Worm (Caenorhabditis elegans) whole organism, L2 larva: ENCODE measurements around the gene clec-71.

ENCODE experiments used
- C34F6.9 ChIP-seq: fragments of 150-350 bp; optimal IDR thresholded peaks from 2 replicates; lab custom pipeline; 2014; ENCODE audit warnings: missing biosample characterization, missing genetic modification characterization
- F13H6.1 ChIP-seq: sonication (generic microtip); optimal IDR thresholded peaks from 2 replicates; lab custom pipeline; 2016; ENCODE audit warnings: missing genetic modification characterization, missing compliant biosample characterization
- R02D3.7 ChIP-seq: fragments of 150-350 bp; optimal IDR thresholded peaks from 2 replicates; lab custom pipeline; 2014; ENCODE audit warnings: missing biosample characterization, missing genetic modification characterization
- Y55F3AM.14 ChIP-seq: fragments of 200-800 bp; sonication (Bioruptor generic); optimal IDR thresholded peaks from 2 replicates; lab custom pipeline; 2018; ENCODE audit warnings: mild to moderate bottlenecking, missing genetic modification characterization, missing compliant biosample characterization
- ama-1 ChIP-seq: fragments of 150-350 bp; optimal IDR thresholded peaks from 2 replicates; lab custom pipeline; 2018; ENCODE audit warnings: inconsistent platforms
- blmp-1 ChIP-seq: sonication (generic microtip); optimal IDR thresholded peaks from 2 replicates; lab custom pipeline; 2017; ENCODE audit warnings: missing genetic modification characterization, mild to moderate bottlenecking, missing compliant biosample characterization, antibody characterized with exemption, moderate library complexity; ENCODE audit not compliant: insufficient read depth
- ceh-16 ChIP-seq: fragments of 150-350 bp; optimal IDR thresholded peaks from 2 replicates; lab custom pipeline; 2014; ENCODE audit warnings: missing biosample characterization, missing genetic modification characterization
- ceh-82 ChIP-seq: fragments of 150-350 bp; optimal IDR thresholded peaks from 2 replicates; lab custom pipeline; 2014; ENCODE audit warnings: missing biosample characterization, missing genetic modification characterization
- dmd-4 ChIP-seq: sonication (generic microtip); optimal IDR thresholded peaks from 2 replicates; lab custom pipeline; 2017; ENCODE audit warnings: missing biosample characterization, missing genetic modification characterization
- elt-1 ChIP-seq: fragments of 150-350 bp; optimal IDR thresholded peaks from 2 replicates; lab custom pipeline; 2014; ENCODE audit warnings: missing biosample characterization, missing genetic modification characterization
- elt-3 ChIP-seq: sonication (generic microtip); optimal IDR thresholded peaks from 2 replicates; lab custom pipeline; 2017; ENCODE audit warnings: missing biosample characterization, missing genetic modification characterization
- fos-1 ChIP-seq: fragments of 150-350 bp; optimal IDR thresholded peaks from 2 replicates; lab custom pipeline; 2014; ENCODE audit warnings: missing biosample characterization, missing genetic modification characterization
- gmeb-1 ChIP-seq: fragments of 150-350 bp; optimal IDR thresholded peaks from 2 replicates; lab custom pipeline; 2014; ENCODE audit warnings: missing biosample characterization, missing genetic modification characterization
- lin-11 ChIP-seq: fragments of 150-350 bp; sonication (generic microtip); optimal IDR thresholded peaks from 2 replicates; lab custom pipeline; 2014; ENCODE audit warnings: missing biosample characterization, missing genetic modification characterization, inconsistent platforms, mixed read lengths
- lin-13 ChIP-seq: fragments of 150-350 bp; optimal IDR thresholded peaks from 2 replicates; lab custom pipeline; 2014; ENCODE audit warnings: missing biosample characterization, missing genetic modification reagents, missing genetic modification characterization
- lin-39 ChIP-seq: fragments of 150-350 bp; optimal IDR thresholded peaks from 2 replicates; lab custom pipeline; 2014; ENCODE audit warnings: missing biosample characterization, missing genetic modification reagents, missing genetic modification characterization
- lsy-2 ChIP-seq, 2 experiments: fragments of 150-350 bp in 1 of 2; sonication (generic microtip) in 1 of 2; optimal IDR thresholded peaks; 2 replicates each; lab custom pipeline; 2014 to 2017; ENCODE audit warnings: missing biosample characterization in 2 of 2, missing genetic modification characterization in 2 of 2
- mab-5 ChIP-seq: fragments of 150-350 bp; optimal IDR thresholded peaks from 2 replicates; lab custom pipeline; 2014; ENCODE audit warnings: missing biosample characterization, missing genetic modification characterization
- mbf-1 ChIP-seq: sonication (generic microtip); optimal IDR thresholded peaks from 2 replicates; lab custom pipeline; 2017; ENCODE audit warnings: missing biosample characterization, missing genetic modification characterization
- mdl-1 ChIP-seq, 2 experiments: fragments of 150-350 bp in 1 of 2; sonication (generic microtip) in 1 of 2; optimal IDR thresholded peaks; 2 replicates each; lab custom pipeline; 2017; ENCODE audit warnings: missing biosample characterization in 2 of 2, missing genetic modification characterization in 2 of 2
- nhr-10 ChIP-seq: sonication (generic microtip); optimal IDR thresholded peaks from 2 replicates; lab custom pipeline; 2017; ENCODE audit warnings: missing biosample characterization, missing genetic modification characterization
- nhr-11 ChIP-seq: fragments of 150-350 bp; optimal IDR thresholded peaks from 2 replicates; lab custom pipeline; 2014; ENCODE audit warnings: missing biosample characterization, missing genetic modification characterization
- nhr-12 ChIP-seq: fragments of 150-350 bp; optimal IDR thresholded peaks from 2 replicates; lab custom pipeline; 2014; ENCODE audit warnings: missing biosample characterization, missing genetic modification characterization
- nhr-23 ChIP-seq: fragments of 150-350 bp; optimal IDR thresholded peaks from 2 replicates; lab custom pipeline; 2014; ENCODE audit warnings: missing biosample characterization, missing genetic modification reagents, missing genetic modification characterization
- nhr-237 ChIP-seq: fragments of 150-350 bp; optimal IDR thresholded peaks from 2 replicates; lab custom pipeline; 2014; ENCODE audit warnings: missing biosample characterization, missing genetic modification characterization
- nhr-25 ChIP-seq: fragments of 150-350 bp; sonication (generic microtip); optimal IDR thresholded peaks from 3 replicates; lab custom pipeline; 2014; ENCODE audit warnings: missing biosample characterization, missing genetic modification characterization
- nhr-6 ChIP-seq: fragments of 150-350 bp; optimal IDR thresholded peaks from 2 replicates; lab custom pipeline; 2014; ENCODE audit warnings: missing biosample characterization, missing genetic modification characterization
- peb-1 ChIP-seq: fragments of 150-350 bp; optimal IDR thresholded peaks from 2 replicates; lab custom pipeline; 2014; ENCODE audit warnings: missing biosample characterization, missing genetic modification characterization
- sem-4 ChIP-seq: fragments of 150-350 bp; optimal IDR thresholded peaks from 2 replicates; lab custom pipeline; 2014; ENCODE audit warnings: missing biosample characterization, missing genetic modification reagents, missing genetic modification characterization
- skn-1 ChIP-seq: sonication (generic microtip); optimal IDR thresholded peaks from 2 replicates; lab custom pipeline; 2017; ENCODE audit warnings: missing biosample characterization, missing genetic modification characterization
- sma-3 ChIP-seq: sonication (generic microtip); optimal IDR thresholded peaks from 2 replicates; lab custom pipeline; 2016; ENCODE audit warnings: missing genetic modification reagents, missing genetic modification characterization, missing compliant biosample characterization
- sma-9 ChIP-seq, 2 experiments: fragments of 150-350 bp in 1 of 2; sonication (generic microtip) in 1 of 2; optimal IDR thresholded peaks; 2 replicates each; lab custom pipeline; 2014 to 2016; ENCODE audit warnings: missing genetic modification characterization in 2 of 2, mild to moderate bottlenecking in 1 of 2, missing biosample characterization in 1 of 2, missing compliant biosample characterization in 1 of 2, missing genetic modification reagents in 1 of 2, moderate library complexity in 1 of 2
- snpc-4 ChIP-seq: fragments of 150-350 bp; optimal IDR thresholded peaks from 2 replicates; lab custom pipeline; 2014; ENCODE audit warnings: missing biosample characterization, missing genetic modification characterization
- unc-39 ChIP-seq: fragments of 150-350 bp; optimal IDR thresholded peaks from 2 replicates; lab custom pipeline; 2014; ENCODE audit warnings: missing biosample characterization, missing genetic modification characterization
- unc-62 ChIP-seq: fragments of 150-350 bp; optimal IDR thresholded peaks from 2 replicates; lab custom pipeline; 2014; ENCODE audit warnings: missing biosample characterization, missing genetic modification reagents, missing genetic modification characterization
- zag-1 ChIP-seq: fragments of 150-350 bp; optimal IDR thresholded peaks from 2 replicates; lab custom pipeline; 2014; ENCODE audit warnings: missing biosample characterization, missing genetic modification characterization
- ztf-1 ChIP-seq: fragments of 200-800 bp; sonication (Bioruptor generic); conservative IDR thresholded peaks from 2 replicates; pipeline ENCODE4 v1.3.6; 2022; ENCODE audit warnings: missing genetic modification characterization, missing compliant biosample characterization
- ztf-11 ChIP-seq: sonication (generic microtip); optimal IDR thresholded peaks from 2 replicates; lab custom pipeline; 2017; ENCODE audit warnings: missing biosample characterization, missing genetic modification characterization
- ztf-4 ChIP-seq: fragments of 150-350 bp; optimal IDR thresholded peaks from 2 replicates; lab custom pipeline; 2014; ENCODE audit warnings: missing biosample characterization, missing genetic modification characterization

Gene clec-71

DNA sequence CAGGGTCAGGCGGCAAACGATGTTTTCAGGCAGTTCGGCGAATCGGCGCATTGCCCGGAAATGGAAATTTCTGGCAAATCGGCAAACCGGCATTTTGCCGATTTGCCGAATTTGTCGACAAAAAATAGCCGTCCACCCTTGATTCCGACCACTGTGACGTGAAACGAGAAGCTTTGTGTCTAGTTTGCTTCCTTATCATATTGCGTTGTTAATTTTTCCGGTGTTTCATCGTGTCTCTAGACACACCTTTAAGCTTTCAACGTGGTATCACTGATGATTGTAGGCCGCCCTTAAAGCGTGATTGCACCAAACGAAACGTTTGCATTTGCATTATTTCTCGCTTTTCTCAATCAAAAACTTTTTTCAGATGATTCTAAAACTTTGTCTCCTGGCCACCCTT, at the start of gene clec-71:
Gene clec-71, plus strand, starts transcription at position 362 of the 400 bp plus-strand sequence.
- no peak for TF ChIP-seq C34F6.9 (tag; lab: Kevin White, UChicago)
- TF ChIP-seq elt-3 = no peak
- TF ChIP-seq ztf-4 (tag; lab: Kevin White, UChicago) = no peak
- TF ChIP-seq mab-5 (tag; lab: Kevin White, UChicago) = no peak
- no peak for TF ChIP-seq F13H6.1 (tag; lab: Kevin White, UChicago)
- TF ChIP-seq sma-9 (GFP tag; optimal IDR thresholded peaks at IDR 0.05; lab: Kevin White, UChicago) = no peak
- TF ChIP-seq sma-9 (tag; optimal IDR thresholded peaks at IDR 0.05; lab: Kevin White, UChicago) = no peak
- TF ChIP-seq nhr-23 = no peak
- no peak for TF ChIP-seq fos-1 (tag; lab: Kevin White, UChicago)
- TF ChIP-seq zag-1 (tag; lab: Kevin White, UChicago) = no peak
- no peak for TF ChIP-seq lsy-2 (tag; optimal IDR thresholded peaks at IDR 0.05; lab: Kevin White, UChicago)
- TF ChIP-seq skn-1 = no peak
- TF ChIP-seq gmeb-1 (tag; lab: Kevin White, UChicago) = no peak
- no peak for TF ChIP-seq unc-39
- TF ChIP-seq ztf-1 (GFP tag; lab: Robert Waterston, UW) = no peak
- TF ChIP-seq Y55F3AM.14 (GFP tag; lab: Kevin White, UChicago) = no peak
- TF ChIP-seq lin-39 = no peak
- no peak for TF ChIP-seq nhr-237 (tag; lab: Kevin White, UChicago)
- TF ChIP-seq sem-4 (tag; lab: Kevin White, UChicago) = no peak
- TF ChIP-seq sma-3 (GFP tag; lab: Kevin White, UChicago) = no peak

DNA sequence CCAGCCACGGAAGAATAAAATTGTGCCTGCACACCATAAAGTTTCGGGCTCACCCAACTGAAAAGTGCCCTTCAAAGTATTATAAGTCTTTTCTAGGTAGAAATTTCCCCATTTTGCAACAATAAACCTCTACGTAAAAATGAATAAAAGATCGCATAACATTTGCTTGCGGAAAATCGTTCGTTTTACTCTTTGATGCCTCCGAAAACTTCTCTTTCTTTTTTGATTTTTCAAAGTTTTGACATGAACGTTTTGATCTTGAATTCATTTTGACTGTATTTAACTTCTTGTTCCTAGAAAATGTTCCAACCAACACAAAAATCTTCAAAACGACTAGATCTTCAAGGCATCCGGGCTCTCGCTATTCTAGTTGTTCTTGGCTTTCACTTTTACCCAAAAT, 48.3 kb upstream of the clec-71 start, which contains the start of gene oac-21:
Gene oac-21, plus strand, starts transcription at position 301 of the 400 bp plus-strand sequence.
- TF ChIP-seq fos-1 (tag; lab: Kevin White, UChicago) (no peak), ztf-4 (tag; lab: Kevin White, UChicago) (no peak), nhr-237 (tag; lab: Kevin White, UChicago) (no peak), lin-13 (no peak), sem-4 (tag; lab: Kevin White, UChicago) (no peak), sma-3 (GFP tag; lab: Kevin White, UChicago) (no peak), nhr-12 (tag; lab: Kevin White, UChicago) (no peak), lin-39 (no peak), ceh-16 (tag; lab: Kevin White, UChicago) (no peak), mbf-1 (tag; lab: Kevin White, UChicago) (no peak), F13H6.1 (tag; lab: Kevin White, UChicago) (no peak), peb-1 (tag; lab: Kevin White, UChicago) (no peak), ceh-82 (no peak), ama-1 (lab: Kevin White, UChicago) (no peak), elt-1 (tag; lab: Kevin White, UChicago) (no peak), unc-62 (no peak), mdl-1 (tag; optimal IDR thresholded peaks at IDR 0.05; lab: Kevin White, UChicago) (no peak)

DNA sequence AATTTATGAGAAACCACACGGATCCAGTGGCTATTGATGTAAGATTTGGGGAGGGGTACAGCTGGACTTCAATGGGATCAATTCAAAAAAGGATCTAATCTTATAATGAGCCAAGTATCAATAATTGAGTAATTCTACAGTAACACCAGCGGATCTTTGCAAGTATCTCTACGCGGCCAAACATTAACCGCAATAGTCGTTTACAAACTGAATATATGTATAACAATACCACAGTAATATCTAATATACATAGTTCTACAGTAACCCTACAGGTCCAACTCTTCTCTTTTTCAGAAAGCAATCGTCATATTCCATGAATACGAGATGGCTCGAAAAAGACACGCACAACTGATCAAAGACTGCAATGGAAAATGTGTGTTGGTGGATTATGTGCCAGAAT, 45.2 kb upstream of the clec-71 start, which contains the start of gene F56D6.9:
Gene F56D6.9, plus strand, starts transcription at position 301 of the 400 bp plus-strand sequence.
- TF ChIP-seq dmd-4 (tag; lab: Kevin White, UChicago) = no peak
- no peak for TF ChIP-seq ama-1 (lab: Kevin White, UChicago)
- no peak for TF ChIP-seq nhr-12 (tag; lab: Kevin White, UChicago)
- TF ChIP-seq sem-4 (tag; lab: Kevin White, UChicago) = no peak
- TF ChIP-seq peb-1 (tag; lab: Kevin White, UChicago) = no peak
- no peak for TF ChIP-seq snpc-4
- no peak for TF ChIP-seq elt-3
- no peak for TF ChIP-seq R02D3.7
- no peak for TF ChIP-seq nhr-10 (tag; lab: Kevin White, UChicago)
- no peak for TF ChIP-seq nhr-23
- no peak for TF ChIP-seq ztf-11
- TF ChIP-seq sma-9 (GFP tag; optimal IDR thresholded peaks at IDR 0.05; lab: Kevin White, UChicago) = no peak
- TF ChIP-seq sma-9 (tag; optimal IDR thresholded peaks at IDR 0.05; lab: Kevin White, UChicago) = no peak
- no peak for TF ChIP-seq lin-11 (tag; lab: Kevin White, UChicago)
- no peak for TF ChIP-seq blmp-1 (tag; lab: Kevin White, UChicago)
- no peak for TF ChIP-seq ceh-16 (tag; lab: Kevin White, UChicago)
- TF ChIP-seq ceh-82 = no peak

DNA sequence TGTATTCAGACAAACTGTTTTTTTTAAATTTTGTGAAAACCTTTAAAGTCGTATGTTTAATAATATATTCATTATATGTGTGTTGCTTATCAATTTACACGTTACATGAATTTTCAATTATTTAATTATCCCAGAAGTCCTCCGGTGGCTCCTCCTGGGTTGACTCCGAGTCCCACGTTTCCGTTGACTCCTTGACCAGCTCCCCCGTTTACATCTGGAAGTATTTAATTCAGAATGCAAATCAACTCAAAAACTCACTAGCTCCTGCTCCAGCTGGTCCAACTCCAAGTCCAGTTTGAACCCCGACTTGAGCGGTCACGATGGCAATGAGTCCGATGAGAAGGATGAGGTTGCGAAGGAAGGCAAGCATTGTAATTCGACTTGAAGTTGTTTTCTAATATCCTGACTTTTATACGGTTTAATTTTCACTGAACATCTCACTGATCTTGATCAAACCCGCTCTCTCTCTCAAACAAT, 43.2 kb upstream of the clec-71 start, which contains the start of gene F56D6.8:
Gene F56D6.8, minus strand, starts transcription at position 427 of the 477 bp plus-strand sequence.
- TF ChIP-seq Y55F3AM.14 (GFP tag; lab: Kevin White, UChicago) = no peak
- TF ChIP-seq blmp-1 (tag; lab: Kevin White, UChicago) = no peak
- no peak for TF ChIP-seq snpc-4
- TF ChIP-seq R02D3.7 = no peak
- no peak for TF ChIP-seq elt-3
- TF ChIP-seq nhr-25 (tag; lab: Kevin White, UChicago) = no peak
- no peak for TF ChIP-seq nhr-6 (tag; lab: Kevin White, UChicago)
- TF ChIP-seq nhr-11 (tag; lab: Kevin White, UChicago) = no peak
